Fruit fly (Drosophila melanogaster): ENCODE results near the gene ND-PDSW.

dm6 chr2L:3428419-3429097, 37.4 kb upstream of the ND-PDSW start:
- TF ChIP-seq CG8478 (optimal IDR thresholded peaks at IDR 0.05) = no peak
- TF ChIP-seq CTCF (optimal IDR thresholded peaks at IDR 0.05) = no peak
